Worm (Caenorhabditis elegans) whole organism, dauer: ENCODE data around the gene F09B12.3.

ENCODE experiments used
- unc-62 ChIP-seq: sonication (generic microtip); optimal IDR thresholded peaks from 2 replicates; lab custom pipeline; 2017; ENCODE audit warnings: missing biosample characterization, missing genetic modification reagents, missing genetic modification characterization

Gene F09B12.3

ce11 chrX:15072877-15073276 is 24.9 kb downstream of the F09B12.3 start:
- TF ChIP-seq unc-62 (GFP tag; lab: Kevin White, UChicago), result no peak

- no peak for TF ChIP-seq unc-62 (GFP tag; lab: Kevin White, UChicago)
These were observed 27.6 kb downstream of the F09B12.3 start for ce11 chrX:15070137-15070536.

ce11 chrX:15069242-15069641 is 28.5 kb downstream of the F09B12.3 start, which contains the start of gene mam-6:
mam-6 (minus strand) TSS chrX:15069342.
- TF ChIP-seq unc-62 (GFP tag; lab: Kevin White, UChicago), result no peak

ce11 chrX:15060303-15060702 is 37.5 kb downstream of the F09B12.3 start, which contains the start of gene fbxa-96:
fbxa-96 (minus strand) TSS chrX:15060403.
- no peak for TF ChIP-seq unc-62 (GFP tag; lab: Kevin White, UChicago)

- TF ChIP-seq unc-62 (GFP tag; lab: Kevin White, UChicago), result no peak
These were observed 39.9 kb downstream of the F09B12.3 start for ce11 chrX:15057900-15058299.

ce11 chrX:15056737-15057136 is 41.0 kb downstream of the F09B12.3 start, which contains the start of gene H03G16.5:
H03G16.5 (minus strand) TSS chrX:15056837.
- TF ChIP-seq unc-62 (GFP tag; lab: Kevin White, UChicago), result no peak

ce11 chrX:15055914-15056313 is 41.8 kb downstream of the F09B12.3 start, which contains the start of gene H03G16.7:
H03G16.7 (minus strand) TSS chrX:15056014.
- TF ChIP-seq unc-62 (GFP tag; lab: Kevin White, UChicago), result no peak

- TF ChIP-seq unc-62 (GFP tag; lab: Kevin White, UChicago), result no peak
These were observed 44.4 kb downstream of the F09B12.3 start, which contains the start of gene H03G16.1 for ce11 chrX:15053223-15053933. H03G16.1 (plus strand) TSS chrX:15053883.

ce11 chrX:15052385-15052784 is 45.4 kb downstream of the F09B12.3 start, which contains the start of gene H03G16.6:
H03G16.6 (plus strand) TSS chrX:15052685.
- TF ChIP-seq unc-62 (GFP tag; lab: Kevin White, UChicago), result no peak

- TF ChIP-seq unc-62 (GFP tag; lab: Kevin White, UChicago), result no peak
These were observed 47.7 kb downstream of the F09B12.3 start for ce11 chrX:15050006-15050405.

- no peak for TF ChIP-seq unc-62 (GFP tag; lab: Kevin White, UChicago)
These were observed 50.2 kb downstream of the F09B12.3 start for ce11 chrX:15047541-15047940.

- no peak for TF ChIP-seq unc-62 (GFP tag; lab: Kevin White, UChicago)
These were observed 52.4 kb downstream of the F09B12.3 start for ce11 chrX:15045401-15045800.
